Worm (Caenorhabditis elegans): Measurements from ENCODE around the gene Y39A1A.3.

- TF ChIP-seq ceh-48 (tag; optimal IDR thresholded peaks at IDR 0.05) (no peak), elt-4 (tag; optimal IDR thresholded peaks at IDR 0.05) (no peak), ama-1 (optimal IDR thresholded peaks at IDR 0.05) (no peak), unc-55 (GFP tag; optimal IDR thresholded peaks at IDR 0.05) (no peak), elt-2 (tag; optimal IDR thresholded peaks at IDR 0.05) (peak; percentile 23), pha-4 (tag; optimal IDR thresholded peaks at IDR 0.05) (no peak)
Observed at ce11 chrIII:10621208-10621607, 24.9 kb upstream of the Y39A1A.3 start, which contains the start of the genes lron-10 and hpr-9.

All from whole organism, late embryonic.